Worm (Caenorhabditis elegans) whole organism, mixed stage, embryonic: ENCODE data around the gene pat-9.

Source experiments
- M03D4.4 ChIP-seq: sonication (generic microtip); optimal IDR thresholded peaks from 2 replicates; lab custom pipeline; 2017; ENCODE audit warnings: mild to moderate bottlenecking, missing genetic modification characterization, missing compliant biosample characterization
- bed-3 ChIP-seq: fragments of 200-800 bp; sonication (Bioruptor generic); optimal IDR thresholded peaks from 3 replicates; lab custom pipeline; 2018; ENCODE audit warnings: mild to moderate bottlenecking, missing genetic modification characterization, moderate library complexity, missing compliant biosample characterization
- blmp-1 ChIP-seq: fragments of 150-350 bp; optimal IDR thresholded peaks from 2 replicates; lab custom pipeline; 2014; ENCODE audit warnings: missing biosample characterization, missing genetic modification characterization
- ceh-43 ChIP-seq: fragments of 200-800 bp; sonication (Bioruptor generic); optimal IDR thresholded peaks from 2 replicates; lab custom pipeline; 2018; ENCODE audit warnings: mild to moderate bottlenecking, missing genetic modification characterization, moderate library complexity, missing compliant biosample characterization
- ceh-83 ChIP-seq: fragments of 200-800 bp; sonication (Bioruptor generic); optimal IDR thresholded peaks from 2 replicates; lab custom pipeline; 2018; ENCODE audit warnings: mild to moderate bottlenecking, missing genetic modification characterization, missing compliant biosample characterization
- ces-1 ChIP-seq: fragments of 150-350 bp; optimal IDR thresholded peaks from 2 replicates; lab custom pipeline; 2014; ENCODE audit warnings: missing biosample characterization, missing genetic modification reagents, missing genetic modification characterization
- cnd-1 ChIP-seq: fragments of 200-800 bp; sonication (Bioruptor generic); optimal IDR thresholded peaks from 2 replicates; lab custom pipeline; 2018; ENCODE audit warnings: mild to moderate bottlenecking, missing genetic modification characterization, missing compliant biosample characterization
- drap-1 ChIP-seq: fragments of 200-800 bp; sonication (Bioruptor generic); optimal IDR thresholded peaks from 3 replicates; lab custom pipeline; 2018; ENCODE audit warnings: mild to moderate bottlenecking, missing genetic modification characterization, missing compliant biosample characterization
- elt-1 ChIP-seq: sonication (generic microtip); optimal IDR thresholded peaks from 2 replicates; lab custom pipeline; 2017; ENCODE audit warnings: missing genetic modification characterization, mild to moderate bottlenecking, missing compliant biosample characterization, antibody characterized with exemption, moderate library complexity, borderline replicate concordance; ENCODE audit not compliant: insufficient read depth
- elt-3 ChIP-seq: fragments of 150-350 bp; optimal IDR thresholded peaks from 2 replicates; lab custom pipeline; 2014; ENCODE audit warnings: missing biosample characterization, missing genetic modification characterization
- flh-1 ChIP-seq: fragments of 200-800 bp; sonication (Bioruptor generic); optimal IDR thresholded peaks from 2 replicates; lab custom pipeline; 2018; ENCODE audit warnings: mild to moderate bottlenecking, missing genetic modification characterization, moderate library complexity, missing compliant biosample characterization
- ham-2 ChIP-seq: fragments of 200-800 bp; sonication (Bioruptor generic); optimal IDR thresholded peaks from 2 replicates; lab custom pipeline; 2018; ENCODE audit warnings: mild to moderate bottlenecking, missing genetic modification characterization, missing compliant biosample characterization
- hlh-1 ChIP-seq: fragments of 150-350 bp; optimal IDR thresholded peaks from 2 replicates; lab custom pipeline; 2014; ENCODE audit warnings: missing biosample characterization, missing genetic modification reagents, missing genetic modification characterization
- lin-32 ChIP-seq: fragments of 200-800 bp; sonication (Bioruptor generic); optimal IDR thresholded peaks from 2 replicates; lab custom pipeline; 2018; ENCODE audit warnings: mild to moderate bottlenecking, missing genetic modification characterization, missing compliant biosample characterization
- lsy-2 ChIP-seq: fragments of 150-350 bp; optimal IDR thresholded peaks from 2 replicates; lab custom pipeline; 2014; ENCODE audit warnings: missing biosample characterization, missing genetic modification characterization
- mab-5 ChIP-seq: fragments of 150-350 bp; optimal IDR thresholded peaks from 2 replicates; lab custom pipeline; 2014; ENCODE audit warnings: missing biosample characterization, missing genetic modification characterization
- mep-1 ChIP-seq: fragments of 150-350 bp; optimal IDR thresholded peaks from 2 replicates; lab custom pipeline; 2017; ENCODE audit warnings: missing biosample characterization, missing genetic modification reagents, missing genetic modification characterization, inconsistent platforms
- mls-2 ChIP-seq: sonication (generic microtip); optimal IDR thresholded peaks from 2 replicates; lab custom pipeline; 2016; ENCODE audit warnings: mild to moderate bottlenecking, missing genetic modification characterization, moderate library complexity, missing compliant biosample characterization
- nhr-2 ChIP-seq: fragments of 150-350 bp; optimal IDR thresholded peaks from 2 replicates; lab custom pipeline; 2014; ENCODE audit warnings: missing biosample characterization, missing genetic modification characterization
- nhr-237 ChIP-seq: fragments of 150-350 bp; optimal IDR thresholded peaks from 2 replicates; lab custom pipeline; 2014; ENCODE audit warnings: missing biosample characterization, missing genetic modification characterization
- nhr-28 ChIP-seq: fragments of 150-350 bp; optimal IDR thresholded peaks from 2 replicates; lab custom pipeline; 2014; ENCODE audit warnings: missing biosample characterization, missing genetic modification characterization
- nhr-76 ChIP-seq: sonication (generic microtip); optimal IDR thresholded peaks from 2 replicates; lab custom pipeline; 2017; ENCODE audit warnings: missing biosample characterization, missing genetic modification characterization
- pha-4 ChIP-seq: fragments of 150-350 bp; optimal IDR thresholded peaks from 2 replicates; lab custom pipeline; 2018; ENCODE audit warnings: missing biosample characterization, missing genetic modification reagents, missing genetic modification characterization
- sem-2 ChIP-seq: fragments of 200-800 bp; sonication (Bioruptor generic); optimal IDR thresholded peaks from 2 replicates; lab custom pipeline; 2018; ENCODE audit warnings: mild to moderate bottlenecking, missing genetic modification characterization, missing compliant biosample characterization
- snpc-4 ChIP-seq: fragments of 150-350 bp; optimal IDR thresholded peaks from 2 replicates; lab custom pipeline; 2014; ENCODE audit warnings: missing biosample characterization, missing genetic modification characterization
- sptf-1 ChIP-seq: sonication (generic microtip); optimal IDR thresholded peaks from 2 replicates; lab custom pipeline; 2017; ENCODE audit warnings: mild to moderate bottlenecking, missing genetic modification characterization, moderate library complexity, missing compliant biosample characterization
- tbx-8 ChIP-seq: fragments of 200-800 bp; sonication (Bioruptor generic); optimal IDR thresholded peaks from 2 replicates; lab custom pipeline; 2018; ENCODE audit warnings: mild to moderate bottlenecking, missing genetic modification characterization, moderate library complexity, missing compliant biosample characterization
- unc-120 ChIP-seq: sonication (generic microtip); optimal IDR thresholded peaks from 2 replicates; lab custom pipeline; 2017; ENCODE audit warnings: missing genetic modification characterization, missing compliant biosample characterization; ENCODE audit not compliant: poor library complexity, severe bottlenecking
- unc-39 ChIP-seq: fragments of 150-350 bp; optimal IDR thresholded peaks from 2 replicates; lab custom pipeline; 2014; ENCODE audit warnings: missing biosample characterization, missing genetic modification characterization
- unc-62 ChIP-seq: fragments of 150-350 bp; optimal IDR thresholded peaks from 2 replicates; lab custom pipeline; 2014; ENCODE audit warnings: missing biosample characterization, missing genetic modification reagents, missing genetic modification characterization
- zip-8 ChIP-seq: fragments of 150-350 bp; optimal IDR thresholded peaks from 2 replicates; lab custom pipeline; 2014; ENCODE audit warnings: missing biosample characterization, missing genetic modification characterization
- ztf-11 ChIP-seq: fragments of 150-350 bp; optimal IDR thresholded peaks from 2 replicates; lab custom pipeline; 2014; ENCODE audit warnings: missing biosample characterization, missing genetic modification characterization

pat-9 gene

ce11 chrX:16553845-16554426 lies 17.2 kb downstream of the pat-9 start, which contains the start of gene K08B5.2:
Gene K08B5.2, minus strand, starts transcription at chrX:16553887.
- peak; percentile 15 for TF ChIP-seq unc-120
- TF ChIP-seq snpc-4 = no peak
- peak; percentile 2 for TF ChIP-seq pha-4 (tag; lab: Kevin White, UChicago)
- no peak for TF ChIP-seq sptf-1
- TF ChIP-seq ces-1 (GFP tag; lab: Kevin White, UChicago) = peak; percentile 90

DNA sequence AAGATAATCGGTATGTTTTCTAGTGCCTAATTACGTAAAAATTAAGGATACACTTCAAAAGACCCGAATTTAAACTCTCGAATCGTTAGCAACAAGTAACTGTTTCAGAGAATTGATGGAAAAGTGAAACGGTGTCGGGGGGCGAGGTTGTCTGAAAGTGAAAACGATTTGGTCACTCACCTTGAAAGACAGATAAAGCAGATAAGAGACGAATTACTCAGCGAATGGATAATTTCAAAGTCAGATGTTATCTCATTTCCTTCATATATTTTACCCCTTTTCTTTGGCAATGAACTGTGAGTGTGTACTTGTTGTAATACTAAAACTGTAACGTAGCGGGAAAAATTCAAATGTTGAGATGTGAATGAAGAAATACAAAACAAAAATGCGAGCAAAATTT lies 19.0 kb downstream of the pat-9 start:
- TF ChIP-seq sem-2 (GFP tag; lab: Kevin White, UChicago) (no peak), blmp-1 (tag; lab: Kevin White, UChicago) (no peak), M03D4.4 (tag; lab: Kevin White, UChicago) (no peak), ztf-11 (no peak), nhr-28 (tag; lab: Kevin White, UChicago) (no peak), unc-62 (GFP tag; lab: Kevin White, UChicago) (no peak), elt-3 (no peak), flh-1 (GFP tag; lab: Kevin White, UChicago) (no peak), pha-4 (tag; lab: Kevin White, UChicago) (no peak), tbx-8 (no peak), cnd-1 (tag; lab: Kevin White, UChicago) (no peak), mls-2 (no peak), lin-32 (no peak), lsy-2 (tag; lab: Kevin White, UChicago) (no peak), drap-1 (GFP tag; lab: Kevin White, UChicago) (no peak), snpc-4 (no peak), ceh-83 (GFP tag; lab: Kevin White, UChicago) (no peak)

ce11 chrX:16558117-16558516 lies 21.4 kb downstream of the pat-9 start, which contains the start of gene K08B5.1:
Gene K08B5.1, plus strand, starts transcription at chrX:16558434.
- TF ChIP-seq mls-2 (no peak), M03D4.4 (tag; lab: Kevin White, UChicago) (no peak), ces-1 (GFP tag; lab: Kevin White, UChicago) (no peak), lin-32 (no peak), cnd-1 (tag; lab: Kevin White, UChicago) (no peak), elt-1 (tag; lab: Kevin White, UChicago) (no peak), drap-1 (GFP tag; lab: Kevin White, UChicago) (no peak), nhr-2 (tag; lab: Kevin White, UChicago) (no peak), mab-5 (tag; lab: Kevin White, UChicago) (no peak), bed-3 (GFP tag; lab: Kevin White, UChicago) (no peak), nhr-76 (no peak), unc-39 (tag; lab: Kevin White, UChicago) (no peak), snpc-4 (no peak), ham-2 (GFP tag; lab: Kevin White, UChicago) (no peak), unc-62 (GFP tag; lab: Kevin White, UChicago) (no peak), nhr-237 (tag; lab: Kevin White, UChicago) (no peak), ceh-43 (GFP tag; lab: Kevin White, UChicago) (no peak), hlh-1 (tag; lab: Kevin White, UChicago) (no peak), zip-8 (tag; lab: Kevin White, UChicago) (no peak)
- TF ChIP-seq, all 35 proteins: peak for 0

DNA sequence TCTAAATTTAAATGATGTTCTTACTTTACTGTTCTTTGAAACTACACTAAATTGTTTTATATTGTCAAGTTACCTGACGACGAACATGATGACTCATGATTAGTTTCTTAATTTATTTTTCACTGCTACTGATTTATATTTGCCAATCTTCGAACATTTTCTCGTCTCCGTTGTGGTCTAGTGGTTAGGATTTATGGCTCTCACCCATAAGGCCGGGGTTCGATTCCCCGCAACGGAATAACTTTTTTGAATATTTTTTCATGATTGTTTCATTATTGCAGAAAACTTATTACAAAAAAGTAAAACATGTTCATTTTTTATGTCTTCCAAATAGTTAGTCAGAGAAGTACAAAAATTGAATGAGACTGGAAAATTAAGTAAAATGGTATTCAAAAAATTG lies 22.1 kb downstream of the pat-9 start:
- TF ChIP-seq blmp-1 (tag; lab: Kevin White, UChicago) (no peak), unc-120 (no peak), nhr-76 (no peak), sem-2 (GFP tag; lab: Kevin White, UChicago) (no peak), zip-8 (tag; lab: Kevin White, UChicago) (no peak), nhr-2 (tag; lab: Kevin White, UChicago) (no peak), hlh-1 (tag; lab: Kevin White, UChicago) (no peak), ceh-43 (GFP tag; lab: Kevin White, UChicago) (no peak), ceh-83 (GFP tag; lab: Kevin White, UChicago) (peak; percentile 24), M03D4.4 (tag; lab: Kevin White, UChicago) (peak; percentile 30), bed-3 (GFP tag; lab: Kevin White, UChicago) (no peak), mep-1 (tag; lab: Kevin White, UChicago) (no peak)
